Worm (Caenorhabditis elegans): ENCODE data around the gene cyp-35D1.

DNA sequence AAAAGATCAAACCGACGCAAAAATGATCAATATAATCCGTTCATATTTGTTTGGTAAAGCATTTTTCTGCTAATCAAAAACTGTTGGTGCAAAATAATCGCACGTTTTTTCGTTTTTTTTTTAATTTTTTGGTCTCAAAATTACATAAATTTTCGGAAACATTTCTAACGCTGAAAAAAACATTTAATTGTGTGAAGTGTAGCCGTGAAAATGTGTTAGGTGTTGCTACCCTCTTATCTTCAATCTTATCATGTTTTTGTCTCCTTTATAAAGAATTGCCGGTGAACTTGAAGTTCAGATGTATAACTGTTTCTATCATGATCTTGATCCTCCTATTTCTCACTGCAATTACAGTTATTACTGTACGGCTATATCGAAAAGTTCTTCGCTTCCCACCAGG is at the start of gene cyp-35D1:
- TF ChIP-seq unc-62 (GFP tag; optimal IDR thresholded peaks at IDR 0.05) (no peak), nhr-12 (tag; optimal IDR thresholded peaks at IDR 0.05) (no peak), ama-1 (optimal IDR thresholded peaks at IDR 0.05) (no peak)
